Worm (Caenorhabditis elegans) whole organism, late embryonic: ENCODE data around the gene C32D5.7.

Source experiments
- ahr-1 ChIP-seq: sonication (generic microtip); optimal IDR thresholded peaks from 2 replicates; lab custom pipeline; 2016; ENCODE audit warnings: missing genetic modification characterization, missing compliant biosample characterization
- ama-1 ChIP-seq: fragments of 150-350 bp; optimal IDR thresholded peaks from 2 replicates; lab custom pipeline; 2014
- ceh-30 ChIP-seq: fragments of 150-350 bp; optimal IDR thresholded peaks from 2 replicates; lab custom pipeline; 2014; ENCODE audit warnings: missing biosample characterization, missing genetic modification characterization
- nfya-1 ChIP-seq: sonication (generic microtip); optimal IDR thresholded peaks from 2 replicates; lab custom pipeline; 2017; ENCODE audit warnings: missing genetic modification characterization, mild to moderate bottlenecking, missing compliant biosample characterization, antibody characterized with exemption, moderate library complexity
- sox-4 ChIP-seq: sonication (generic microtip); optimal IDR thresholded peaks from 2 replicates; lab custom pipeline; 2017; ENCODE audit warnings: mild to moderate bottlenecking, missing genetic modification characterization, inconsistent platforms, missing compliant biosample characterization
- tbx-7 ChIP-seq: sonication (generic microtip); optimal IDR thresholded peaks from 2 replicates; lab custom pipeline; 2016; ENCODE audit warnings: missing genotype, missing genetic modification characterization, missing compliant biosample characterization

Gene C32D5.7

ce11 chrII:6286865-6287264 lies 53.0 kb downstream of the C32D5.7 start, which contains the start of gene F13H8.6:
Gene F13H8.6, minus strand, starts transcription at chrII:6286965.
- no peak for TF ChIP-seq tbx-7 (tag; lab: Kevin White, UChicago)
- TF ChIP-seq sox-4 (tag; lab: Kevin White, UChicago) = no peak
- TF ChIP-seq ama-1 (lab: Kevin White, UChicago) = no peak
- no peak for TF ChIP-seq nfya-1 (tag; lab: Kevin White, UChicago)
- TF ChIP-seq ahr-1 (tag; lab: Kevin White, UChicago) = no peak
- TF ChIP-seq ceh-30 = no peak
